Worm (Caenorhabditis elegans) whole organism, L1 larva: ENCODE data around the gene srw-76.

Experiments
- ets-5 ChIP-seq: fragments of 200-800 bp; sonication (Bioruptor generic); IDR thresholded peaks from 2 replicates; pipeline ENCODE4 v1.3.6; 2022; ENCODE audit warnings: missing genetic modification characterization, missing compliant biosample characterization
- fos-1 ChIP-seq: fragments of 150-350 bp; optimal IDR thresholded peaks from 2 replicates; lab custom pipeline; 2014; ENCODE audit warnings: missing biosample characterization, missing genetic modification characterization
- nhr-76 ChIP-seq: sonication (generic microtip); optimal IDR thresholded peaks from 2 replicates; lab custom pipeline; 2017; ENCODE audit warnings: missing biosample characterization, missing genetic modification characterization
- unc-30 ChIP-seq: sonication (generic microtip); optimal IDR thresholded peaks from 2 replicates; lab custom pipeline; 2017; ENCODE audit warnings: missing biosample characterization, missing genetic modification characterization

DNA sequence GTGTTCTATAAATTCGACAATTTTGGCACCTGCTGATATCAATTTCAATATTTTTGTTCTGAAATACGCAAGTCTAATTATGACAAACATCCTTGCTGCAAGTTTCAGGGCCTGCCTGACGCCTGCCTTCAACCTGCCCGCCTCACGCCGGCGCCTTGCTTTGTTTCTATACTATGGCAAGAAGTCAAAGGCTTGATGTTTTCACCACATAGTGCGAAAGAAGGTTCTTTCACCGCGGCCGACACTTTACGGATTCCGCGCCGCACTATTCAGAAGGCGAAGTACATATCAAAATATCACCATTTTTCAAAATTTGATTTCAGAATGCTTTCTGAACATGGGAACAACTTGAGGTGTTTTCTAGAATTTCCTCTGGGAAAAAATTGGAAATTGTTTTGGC, 48.6 kb downstream of the srw-76 start:
- TF ChIP-seq nhr-76 (tag; lab: Kevin White, UChicago) (no peak), fos-1 (tag; lab: Kevin White, UChicago) (no peak), unc-30 (no peak), ets-5 (no peak)
